Worm (Caenorhabditis elegans): ENCODE measurements around the gene Y6E2A.5.

ce11 chrV:15673707-15674106 is 44.8 kb downstream of the Y6E2A.5 start, which contains the start of gene nhr-51:
- TF ChIP-seq snpc-4 (tag; optimal IDR thresholded peaks at IDR 0.05) (no peak), nhr-237 (tag; optimal IDR thresholded peaks at IDR 0.05) (no peak), elt-1 (tag; optimal IDR thresholded peaks at IDR 0.05; ENCODE audit: borderline replicate concordance, insufficient read depth) (no peak), sptf-1 (tag; optimal IDR thresholded peaks at IDR 0.05) (no peak), unc-62 (GFP tag; optimal IDR thresholded peaks at IDR 0.05) (no peak), ces-1 (GFP tag; optimal IDR thresholded peaks at IDR 0.05) (no peak), drap-1 (GFP tag; optimal IDR thresholded peaks at IDR 0.05) (no peak), blmp-1 (tag; optimal IDR thresholded peaks at IDR 0.05) (no peak), pha-4 (tag; optimal IDR thresholded peaks at IDR 0.05) (no peak), lin-13 (tag; optimal IDR thresholded peaks at IDR 0.05) (no peak), lin-32 (GFP tag; optimal IDR thresholded peaks at IDR 0.05) (no peak), ceh-43 (GFP tag; optimal IDR thresholded peaks at IDR 0.05) (no peak), lsy-2 (tag; optimal IDR thresholded peaks at IDR 0.05) (no peak), nhr-12 (tag; optimal IDR thresholded peaks at IDR 0.05) (no peak)

Measured in whole organism, mixed stage, embryonic.